Worm (Caenorhabditis elegans): ENCODE data around the gene Y38E10A.22.

- TF ChIP-seq ama-1 (optimal IDR thresholded peaks at IDR 0.05) (no peak), fos-1 (tag; optimal IDR thresholded peaks at IDR 0.05) (no peak), ZK546.5 (tag; optimal IDR thresholded peaks at IDR 0.05) (no peak), lin-15B (tag; optimal IDR thresholded peaks at IDR 0.05) (peak; percentile 22), eor-1 (tag; optimal IDR thresholded peaks at IDR 0.05) (no peak), elt-2 (tag; optimal IDR thresholded peaks at IDR 0.05) (no peak), mdl-1 (tag; optimal IDR thresholded peaks at IDR 0.05) (no peak), nhr-28 (tag; optimal IDR thresholded peaks at IDR 0.05) (no peak)
Observed at ce11 chrII:12659676-12660371, 17.8 kb downstream of the Y38E10A.22 start.
